Worm (Caenorhabditis elegans): ENCODE results near the gene F11D5.5.

DNA sequence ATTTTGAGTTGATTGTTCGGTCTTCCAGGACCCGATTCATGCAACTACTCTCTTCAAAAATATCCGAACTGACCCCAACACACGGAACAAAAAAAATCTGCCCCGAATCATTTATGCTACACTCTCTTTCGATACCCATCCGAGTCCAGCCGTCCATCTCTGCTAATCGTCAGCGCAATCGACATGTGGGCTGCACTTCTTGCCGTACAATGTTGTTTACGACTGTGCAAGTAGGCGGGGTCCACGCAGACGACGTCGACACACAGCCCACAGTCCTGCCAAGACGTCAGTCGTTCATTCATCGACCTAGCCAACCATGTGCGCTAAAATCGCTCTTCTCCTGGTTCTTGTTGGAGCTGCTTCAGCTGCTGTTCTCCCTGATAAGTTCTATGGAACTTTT is 43.0 kb upstream of the F11D5.5 start, which contains the start of gene lbp-1:
- no peak for TF ChIP-seq snpc-4 (tag; optimal IDR thresholded peaks at IDR 0.05)
- TF ChIP-seq ztf-11 (tag; optimal IDR thresholded peaks at IDR 0.05): no peak
- no peak for TF ChIP-seq pha-4 (tag; optimal IDR thresholded peaks at IDR 0.05)
- peak; percentile 6 for TF ChIP-seq ham-2 (GFP tag; optimal IDR thresholded peaks at IDR 0.05)
- no peak for TF ChIP-seq mep-1 (tag; optimal IDR thresholded peaks at IDR 0.05)
- no peak for TF ChIP-seq elt-3 (tag; optimal IDR thresholded peaks at IDR 0.05)
- TF ChIP-seq elt-1 (tag; optimal IDR thresholded peaks at IDR 0.05; ENCODE audit: borderline replicate concordance, insufficient read depth): no peak

Measured in whole organism, mixed stage, embryonic.